Worm (Caenorhabditis elegans) whole organism, L2 larva: ENCODE data around the gene srt-13.
"Not testable (repeated sequence)": the region's sequence is repeated elsewhere in the genome, so short reads cannot be mapped to it uniquely, and the experiment has no call there.

Experiments used
- C34F6.9 ChIP-seq: fragments of 150-350 bp; optimal IDR thresholded peaks from 2 replicates; lab custom pipeline; 2014; ENCODE audit warnings: missing biosample characterization, missing genetic modification characterization
- F13H6.1 ChIP-seq: sonication (generic microtip); optimal IDR thresholded peaks from 2 replicates; lab custom pipeline; 2016; ENCODE audit warnings: missing genetic modification characterization, missing compliant biosample characterization
- R02D3.7 ChIP-seq: fragments of 150-350 bp; optimal IDR thresholded peaks from 2 replicates; lab custom pipeline; 2014; ENCODE audit warnings: missing biosample characterization, missing genetic modification characterization
- Y55F3AM.14 ChIP-seq: fragments of 200-800 bp; sonication (Bioruptor generic); optimal IDR thresholded peaks from 2 replicates; lab custom pipeline; 2018; ENCODE audit warnings: mild to moderate bottlenecking, missing genetic modification characterization, missing compliant biosample characterization
- alr-1 ChIP-seq: fragments of 150-350 bp; optimal IDR thresholded peaks from 2 replicates; lab custom pipeline; 2014; ENCODE audit warnings: missing biosample characterization, missing genetic modification characterization
- ama-1 ChIP-seq: fragments of 150-350 bp; optimal IDR thresholded peaks from 2 replicates; lab custom pipeline; 2018; ENCODE audit warnings: inconsistent platforms
- blmp-1 ChIP-seq: sonication (generic microtip); optimal IDR thresholded peaks from 2 replicates; lab custom pipeline; 2017; ENCODE audit warnings: missing genetic modification characterization, mild to moderate bottlenecking, missing compliant biosample characterization, antibody characterized with exemption, moderate library complexity; ENCODE audit not compliant: insufficient read depth
- crh-2 ChIP-seq: sonication (generic microtip); optimal IDR thresholded peaks from 2 replicates; lab custom pipeline; 2017; ENCODE audit warnings: missing biosample characterization, missing genetic modification characterization
- dmd-4 ChIP-seq: sonication (generic microtip); optimal IDR thresholded peaks from 2 replicates; lab custom pipeline; 2017; ENCODE audit warnings: missing biosample characterization, missing genetic modification characterization
- elt-1 ChIP-seq: fragments of 150-350 bp; optimal IDR thresholded peaks from 2 replicates; lab custom pipeline; 2014; ENCODE audit warnings: missing biosample characterization, missing genetic modification characterization
- elt-3 ChIP-seq: sonication (generic microtip); optimal IDR thresholded peaks from 2 replicates; lab custom pipeline; 2017; ENCODE audit warnings: missing biosample characterization, missing genetic modification characterization
- gmeb-1 ChIP-seq: fragments of 150-350 bp; optimal IDR thresholded peaks from 2 replicates; lab custom pipeline; 2014; ENCODE audit warnings: missing biosample characterization, missing genetic modification characterization
- lin-39 ChIP-seq: fragments of 150-350 bp; optimal IDR thresholded peaks from 2 replicates; lab custom pipeline; 2014; ENCODE audit warnings: missing biosample characterization, missing genetic modification reagents, missing genetic modification characterization
- mab-5 ChIP-seq: fragments of 150-350 bp; optimal IDR thresholded peaks from 2 replicates; lab custom pipeline; 2014; ENCODE audit warnings: missing biosample characterization, missing genetic modification characterization
- mdl-1 ChIP-seq, 2 experiments: fragments of 150-350 bp in 1 of 2; sonication (generic microtip) in 1 of 2; optimal IDR thresholded peaks; 2 replicates each; lab custom pipeline; 2017; ENCODE audit warnings: missing biosample characterization in 2 of 2, missing genetic modification characterization in 2 of 2
- nhr-10 ChIP-seq: sonication (generic microtip); optimal IDR thresholded peaks from 2 replicates; lab custom pipeline; 2017; ENCODE audit warnings: missing biosample characterization, missing genetic modification characterization
- nhr-11 ChIP-seq: fragments of 150-350 bp; optimal IDR thresholded peaks from 2 replicates; lab custom pipeline; 2014; ENCODE audit warnings: missing biosample characterization, missing genetic modification characterization
- nhr-12 ChIP-seq: fragments of 150-350 bp; optimal IDR thresholded peaks from 2 replicates; lab custom pipeline; 2014; ENCODE audit warnings: missing biosample characterization, missing genetic modification characterization
- nhr-129 ChIP-seq: fragments of 150-350 bp; optimal IDR thresholded peaks from 2 replicates; lab custom pipeline; 2014; ENCODE audit warnings: missing biosample characterization, missing genetic modification characterization
- nhr-21 ChIP-seq: fragments of 150-350 bp; optimal IDR thresholded peaks from 2 replicates; lab custom pipeline; 2014; ENCODE audit warnings: missing biosample characterization, missing genetic modification characterization
- nhr-25 ChIP-seq: fragments of 150-350 bp; sonication (generic microtip); optimal IDR thresholded peaks from 3 replicates; lab custom pipeline; 2014; ENCODE audit warnings: missing biosample characterization, missing genetic modification characterization
- nhr-77 ChIP-seq: fragments of 150-350 bp; optimal IDR thresholded peaks from 2 replicates; lab custom pipeline; 2014; ENCODE audit warnings: missing biosample characterization, missing genetic modification characterization
- peb-1 ChIP-seq: fragments of 150-350 bp; optimal IDR thresholded peaks from 2 replicates; lab custom pipeline; 2014; ENCODE audit warnings: missing biosample characterization, missing genetic modification characterization
- sem-4 ChIP-seq: fragments of 150-350 bp; optimal IDR thresholded peaks from 2 replicates; lab custom pipeline; 2014; ENCODE audit warnings: missing biosample characterization, missing genetic modification reagents, missing genetic modification characterization
- snpc-4 ChIP-seq: fragments of 150-350 bp; optimal IDR thresholded peaks from 2 replicates; lab custom pipeline; 2014; ENCODE audit warnings: missing biosample characterization, missing genetic modification characterization
- unc-39 ChIP-seq: fragments of 150-350 bp; optimal IDR thresholded peaks from 2 replicates; lab custom pipeline; 2014; ENCODE audit warnings: missing biosample characterization, missing genetic modification characterization
- unc-55 ChIP-seq: fragments of 150-350 bp; sonication (generic microtip); optimal IDR thresholded peaks from 3 replicates; lab custom pipeline; 2014; ENCODE audit warnings: missing biosample characterization, missing genetic modification reagents, missing genetic modification characterization
- unc-62 ChIP-seq: fragments of 150-350 bp; optimal IDR thresholded peaks from 2 replicates; lab custom pipeline; 2014; ENCODE audit warnings: missing biosample characterization, missing genetic modification reagents, missing genetic modification characterization
- zag-1 ChIP-seq: fragments of 150-350 bp; optimal IDR thresholded peaks from 2 replicates; lab custom pipeline; 2014; ENCODE audit warnings: missing biosample characterization, missing genetic modification characterization
- ztf-1 ChIP-seq: fragments of 200-800 bp; sonication (Bioruptor generic); conservative IDR thresholded peaks from 2 replicates; pipeline ENCODE4 v1.3.6; 2022; ENCODE audit warnings: missing genetic modification characterization, missing compliant biosample characterization

Gene srt-13

DNA sequence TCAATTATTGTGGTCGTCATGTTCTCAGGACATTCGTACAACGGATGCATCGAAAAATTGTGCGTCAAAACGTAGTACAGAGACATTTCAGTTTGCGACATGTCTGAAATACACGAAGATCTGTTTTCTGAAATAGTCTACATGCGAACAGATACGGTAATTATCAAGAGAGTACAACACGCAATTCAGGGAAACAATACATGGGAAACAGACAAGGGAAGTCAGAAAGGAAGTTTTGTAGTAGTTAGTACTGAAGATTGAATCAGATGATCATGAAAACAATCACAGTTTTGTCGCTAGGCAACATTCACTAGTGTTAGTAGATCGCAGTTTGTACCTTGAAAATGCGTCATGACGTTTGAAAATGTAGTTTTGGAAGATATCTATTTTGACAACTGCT lies at the start of gene srt-13:
srt-13 (minus strand) TSS at position 101 of the 400 bp plus-strand sequence.
- TF ChIP-seq elt-3 (no peak), Y55F3AM.14 (no peak), nhr-21 (tag; lab: Kevin White, UChicago) (no peak), nhr-129 (tag; lab: Kevin White, UChicago) (no peak), lin-39 (no peak), elt-1 (no peak), unc-39 (tag; lab: Kevin White, UChicago) (no peak), sem-4 (tag; lab: Kevin White, UChicago) (no peak), zag-1 (tag; lab: Kevin White, UChicago) (no peak), snpc-4 (no peak), mdl-1 (tag; optimal IDR thresholded peaks at IDR 0.05; lab: Kevin White, UChicago) (no peak)

DNA sequence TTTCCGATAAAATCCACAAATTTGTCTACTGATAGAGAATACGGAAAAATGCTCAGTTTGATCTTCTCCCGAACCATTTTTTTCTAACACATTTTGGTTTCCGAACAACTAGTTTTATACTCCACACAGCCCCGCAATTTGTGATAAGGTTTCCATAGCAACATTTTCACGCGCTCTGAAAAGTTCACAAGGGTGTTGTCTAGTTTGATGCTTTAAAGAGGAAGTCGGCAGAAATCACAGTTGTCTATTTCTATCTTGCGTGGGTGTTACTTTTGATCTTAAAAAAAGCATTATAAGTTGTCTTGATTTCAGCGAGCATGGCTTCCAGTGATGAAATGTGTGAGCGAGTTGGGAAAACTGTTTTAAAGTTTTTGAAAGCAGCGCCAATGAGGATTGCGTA lies 49.8 kb upstream of the srt-13 start, which contains the start of gene ZC132.3:
ZC132.3 (minus strand) TSS at position 101 of the 400 bp plus-strand sequence.
- no peak for TF ChIP-seq elt-3

DNA sequence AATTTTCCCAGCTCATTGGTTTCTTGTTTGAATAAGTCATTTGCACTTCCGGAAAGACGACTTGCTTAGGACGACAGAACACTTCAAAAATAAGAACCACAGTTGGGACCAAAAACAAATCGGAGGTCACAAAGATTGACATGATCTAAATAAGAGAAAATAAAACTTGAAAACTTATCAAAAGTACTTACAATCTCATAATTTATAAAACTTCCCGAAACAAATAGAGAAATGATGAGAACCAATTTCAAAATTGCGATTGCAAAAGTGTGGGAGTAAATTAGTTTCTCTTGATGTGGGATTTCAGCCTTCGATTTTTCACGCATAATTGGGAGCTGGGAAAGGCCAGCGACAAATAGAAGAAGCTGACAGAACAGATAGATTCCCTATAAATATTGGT lies 48.6 kb upstream of the srt-13 start, which contains the start of gene ZC132.11:
ZC132.11 (minus strand) TSS at position 101 of the 400 bp plus-strand sequence.
- TF ChIP-seq mab-5 (tag; lab: Kevin White, UChicago) (no peak), sem-4 (tag; lab: Kevin White, UChicago) (no peak), nhr-21 (tag; lab: Kevin White, UChicago) (no peak), R02D3.7 (tag; lab: Kevin White, UChicago) (no peak), nhr-77 (tag; lab: Kevin White, UChicago) (no peak), gmeb-1 (no peak), nhr-25 (tag; lab: Kevin White, UChicago) (no peak), alr-1 (tag; lab: Kevin White, UChicago) (no peak), nhr-10 (no peak), ama-1 (lab: Kevin White, UChicago) (no peak), mdl-1 (tag; optimal IDR thresholded peaks at IDR 0.05; lab: Kevin White, UChicago) (no peak), crh-2 (tag; lab: Kevin White, UChicago) (no peak), Y55F3AM.14 (no peak), unc-55 (GFP tag; lab: Kevin White, UChicago) (no peak), nhr-12 (no peak), dmd-4 (tag; lab: Kevin White, UChicago) (no peak), nhr-11 (tag; lab: Kevin White, UChicago) (no peak), blmp-1 (tag; lab: Kevin White, UChicago) (no peak), F13H6.1 (tag; lab: Kevin White, UChicago) (no peak), peb-1 (tag; lab: Kevin White, UChicago) (no peak)

DNA sequence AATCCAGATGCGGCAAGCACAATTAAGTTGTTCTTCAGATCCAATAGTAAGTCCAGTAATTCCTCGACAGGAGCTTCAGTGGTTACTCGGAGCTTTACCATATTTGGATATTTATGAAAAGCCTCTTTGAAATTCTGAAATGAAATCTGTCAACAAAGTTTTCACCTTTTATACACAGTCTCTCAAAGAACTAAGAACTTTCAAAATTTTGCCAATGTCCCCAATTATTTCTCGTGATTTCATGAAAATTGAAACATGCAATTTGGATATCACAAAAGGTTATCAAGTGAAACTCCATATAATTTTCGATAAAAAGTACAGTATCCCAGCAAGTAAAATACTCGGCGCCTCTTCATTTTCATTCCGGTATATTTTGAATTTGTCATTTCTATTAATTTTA lies 46.0 kb upstream of the srt-13 start, which contains the start of gene F47D2.11:
F47D2.11 (minus strand) TSS at position 101 of the 400 bp plus-strand sequence.
- TF ChIP-seq ztf-1 (GFP tag; lab: Robert Waterston, UW) (no peak), mab-5 (tag; lab: Kevin White, UChicago) (no peak), unc-62 (no peak), nhr-25 (tag; lab: Kevin White, UChicago) (no peak), unc-55 (GFP tag; lab: Kevin White, UChicago) (no peak)

DNA sequence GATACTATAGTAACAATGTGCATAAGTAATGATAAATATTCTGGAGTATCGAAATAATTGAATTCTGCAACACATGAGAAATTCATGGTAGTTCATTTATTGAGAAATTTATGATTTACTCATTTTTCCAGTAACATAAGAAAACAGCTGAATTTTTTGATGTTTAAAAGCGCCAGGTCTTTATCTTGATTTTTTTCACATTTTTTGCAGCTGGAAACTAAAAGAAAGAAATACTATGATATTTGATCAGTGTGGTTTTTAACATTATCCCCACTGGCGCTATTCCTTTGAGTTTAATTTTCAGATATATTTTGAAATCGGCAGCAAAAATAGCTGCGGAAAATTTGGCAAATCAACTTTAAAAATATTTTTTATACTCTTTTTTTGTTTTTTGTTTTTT lies 43.5 kb upstream of the srt-13 start, which contains the start of gene srh-194:
srh-194 (minus strand) TSS at position 101 of the 400 bp plus-strand sequence.
- TF ChIP-seq C34F6.9 (tag; lab: Kevin White, UChicago); F13H6.1 (tag; lab: Kevin White, UChicago); nhr-12: not testable (repeated sequence)

DNA sequence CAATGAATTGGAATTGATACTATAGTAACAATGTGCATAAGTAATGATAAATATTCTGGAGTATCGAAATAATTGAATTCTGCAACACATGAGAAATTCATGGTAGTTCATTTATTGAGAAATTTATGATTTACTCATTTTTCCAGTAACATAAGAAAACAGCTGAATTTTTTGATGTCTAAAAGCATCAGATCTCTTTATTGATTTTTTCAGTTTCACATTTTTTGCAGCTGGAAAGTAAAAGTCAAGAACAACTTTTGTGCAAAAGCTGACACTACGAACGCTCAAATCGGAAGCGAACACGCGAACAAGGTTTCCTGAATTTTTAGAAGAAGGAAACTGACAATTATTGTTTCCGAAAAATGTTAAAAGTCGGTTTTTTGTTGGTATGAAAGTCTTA lies 40.1 kb upstream of the srt-13 start, which contains the start of gene srh-193:
srh-193 (minus strand) TSS at position 101 of the 400 bp plus-strand sequence.
- TF ChIP-seq elt-3; lin-39; nhr-11 (tag; lab: Kevin White, UChicago): not testable (repeated sequence)

DNA sequence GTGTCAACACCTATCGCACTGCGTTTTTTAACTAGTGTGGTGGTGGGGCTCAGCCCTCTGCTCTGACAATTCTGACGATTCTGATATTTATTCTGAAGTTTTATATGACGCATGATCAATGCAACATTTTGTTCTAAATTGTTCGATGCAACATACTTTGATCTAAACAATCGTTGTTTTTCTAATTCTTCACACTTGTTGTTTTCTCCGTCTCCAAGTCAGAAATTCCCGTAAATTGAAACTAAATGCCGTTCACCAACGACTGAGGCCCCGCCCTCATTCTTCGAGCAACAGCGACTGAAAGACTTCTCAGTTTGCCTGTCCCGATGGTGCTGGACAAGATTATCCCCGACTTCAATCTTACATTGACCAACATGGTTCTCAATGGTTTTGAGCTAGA lies 34.8 kb upstream of the srt-13 start, which contains the start of gene srt-19:
srt-19 (plus strand) TSS at position 301 of the 400 bp plus-strand sequence.
- TF ChIP-seq unc-39 (tag; lab: Kevin White, UChicago); mdl-1 (tag; optimal IDR thresholded peaks at IDR 0.05; lab: Kevin White, UChicago); zag-1 (tag; lab: Kevin White, UChicago): not testable (repeated sequence)
